Worm (Caenorhabditis elegans) whole organism, L4 larva: ENCODE measurements around the gene far-6.

Experiments used
- D1046.2 ChIP-seq: fragments of 200-800 bp; sonication (Bioruptor generic); IDR thresholded peaks from 2 replicates; pipeline ENCODE4 v1.3.6; 2022; ENCODE audit warnings: missing genetic modification characterization, missing compliant biosample characterization
- F10B5.3 ChIP-seq: sonication (generic microtip); optimal IDR thresholded peaks from 2 replicates; lab custom pipeline; 2016; ENCODE audit warnings: mild to moderate bottlenecking, missing genetic modification characterization, missing compliant biosample characterization
- F26F4.8 ChIP-seq: fragments of 200-800 bp; sonication (Bioruptor generic); conservative IDR thresholded peaks from 2 replicates; pipeline ENCODE4 v1.3.6; 2022; ENCODE audit warnings: missing genetic modification characterization, missing compliant biosample characterization
- F37D6.2 ChIP-seq: sonication (generic microtip); optimal IDR thresholded peaks from 2 replicates; lab custom pipeline; 2016; ENCODE audit warnings: mild to moderate bottlenecking, missing genetic modification characterization, missing compliant biosample characterization
- T20F7.1 ChIP-seq: fragments of 200-800 bp; sonication (Bioruptor generic); optimal IDR thresholded peaks from 2 replicates; lab custom pipeline; 2018; ENCODE audit warnings: mild to moderate bottlenecking, missing genetic modification characterization, missing compliant biosample characterization
- Y48G9A.11 ChIP-seq: fragments of 200-800 bp; sonication (Bioruptor generic); IDR thresholded peaks from 2 replicates; pipeline ENCODE4 v1.3.6; 2022; ENCODE audit warnings: missing genetic modification reagents, missing genetic modification characterization, missing compliant biosample characterization
- Y5F2A.4 ChIP-seq: fragments of 200-800 bp; sonication (Bioruptor generic); optimal IDR thresholded peaks from 2 replicates; lab custom pipeline; 2018; ENCODE audit warnings: mild to moderate bottlenecking, missing genetic modification characterization, missing compliant biosample characterization
- ZK337.2 ChIP-seq: fragments of 200-800 bp; sonication (Bioruptor generic); IDR thresholded peaks from 2 replicates; pipeline ENCODE4 v1.3.6; 2022; ENCODE audit warnings: missing genetic modification reagents, missing genetic modification characterization, missing compliant biosample characterization
- aly-2 ChIP-seq: sonication (generic microtip); optimal IDR thresholded peaks from 2 replicates; lab custom pipeline; 2018; ENCODE audit warnings: missing biosample characterization, missing genetic modification characterization
- ama-1 ChIP-seq: fragments of 150-350 bp; optimal IDR thresholded peaks from 2 replicates; lab custom pipeline; 2014; ENCODE audit warnings: inconsistent platforms, mixed read lengths
- arid-1 ChIP-seq: fragments of 200-800 bp; sonication (Bioruptor generic); conservative IDR thresholded peaks from 2 replicates; pipeline ENCODE4 v1.3.6; 2022; ENCODE audit warnings: missing genetic modification reagents, missing genetic modification characterization, missing compliant biosample characterization
- attf-4 ChIP-seq: sonication (generic microtip); optimal IDR thresholded peaks from 3 replicates; lab custom pipeline; 2017; ENCODE audit warnings: missing biosample characterization, missing genetic modification characterization
- ceh-28 ChIP-seq: fragments of 150-350 bp; optimal IDR thresholded peaks from 2 replicates; lab custom pipeline; 2014; ENCODE audit warnings: missing biosample characterization, missing genetic modification reagents, missing genetic modification characterization
- ceh-62 ChIP-seq: sonication (generic microtip); optimal IDR thresholded peaks from 2 replicates; lab custom pipeline; 2017; ENCODE audit warnings: missing biosample characterization, missing genetic modification characterization
- ceh-82 ChIP-seq: sonication (generic microtip); optimal IDR thresholded peaks from 2 replicates; lab custom pipeline; 2017; ENCODE audit warnings: missing biosample characterization, missing genetic modification characterization
- ctbp-1 ChIP-seq: fragments of 200-800 bp; sonication (Bioruptor generic); IDR thresholded peaks from 2 replicates; pipeline ENCODE4 v1.3.6; 2022; ENCODE audit warnings: missing genetic modification reagents, missing genetic modification characterization, missing compliant biosample characterization
- daf-19 ChIP-seq: fragments of 200-800 bp; sonication (Bioruptor generic); conservative IDR thresholded peaks from 2 replicates; pipeline ENCODE4 v1.3.6; 2022; ENCODE audit warnings: missing genetic modification characterization, missing compliant biosample characterization
- dmd-6 ChIP-seq: fragments of 200-800 bp; sonication (Bioruptor generic); IDR thresholded peaks from 2 replicates; pipeline ENCODE4 v1.3.6; 2022; ENCODE audit warnings: missing genetic modification reagents, missing genetic modification characterization, missing compliant biosample characterization
- dmd-9 ChIP-seq: fragments of 200-800 bp; sonication (Bioruptor generic); IDR thresholded peaks from 2 replicates; pipeline ENCODE4 v1.3.6; 2022; ENCODE audit warnings: missing genetic modification reagents, missing genetic modification characterization, missing compliant biosample characterization
- duxl-1 ChIP-seq: sonication (generic microtip); optimal IDR thresholded peaks from 2 replicates; lab custom pipeline; 2016; ENCODE audit warnings: mild to moderate bottlenecking, missing genetic modification characterization, moderate library complexity, missing compliant biosample characterization; ENCODE audit not compliant: poor library complexity
- dve-1 ChIP-seq: sonication (generic microtip); optimal IDR thresholded peaks from 2 replicates; lab custom pipeline; 2017; ENCODE audit warnings: antibody characterized with exemption, mild to moderate bottlenecking, missing genetic modification characterization, missing compliant biosample characterization; ENCODE audit not compliant: insufficient read depth
- egl-43 ChIP-seq: fragments of 200-800 bp; sonication (Bioruptor generic); IDR thresholded peaks from 2 replicates; pipeline ENCODE4 v1.3.6; 2022; ENCODE audit warnings: missing genetic modification reagents, missing genetic modification characterization, missing compliant biosample characterization
- fkh-10 ChIP-seq: fragments of 150-350 bp; optimal IDR thresholded peaks from 2 replicates; lab custom pipeline; 2014; ENCODE audit warnings: missing biosample characterization, missing genetic modification reagents, missing genetic modification characterization
- hlh-11 ChIP-seq: fragments of 200-800 bp; sonication (Bioruptor generic); optimal IDR thresholded peaks from 2 replicates; lab custom pipeline; 2018; ENCODE audit warnings: mild to moderate bottlenecking, missing genetic modification characterization, missing compliant biosample characterization
- lim-7 ChIP-seq: fragments of 200-800 bp; sonication (Bioruptor generic); IDR thresholded peaks from 2 replicates; pipeline ENCODE4 v1.3.6; 2022; ENCODE audit warnings: missing genetic modification characterization, missing compliant biosample characterization
- madf-5 ChIP-seq, 2 experiments: fragments of 200-800 bp; sonication (Bioruptor generic); IDR thresholded peaks; 2 replicates each; pipeline ENCODE4 v1.3.6; 2022; ENCODE audit warnings: missing compliant biosample characterization in 2 of 2, missing genetic modification characterization in 2 of 2
- madf-9 ChIP-seq: fragments of 200-800 bp; sonication (Bioruptor generic); conservative IDR thresholded peaks from 2 replicates; pipeline ENCODE4 v1.3.6; 2022; ENCODE audit warnings: missing genetic modification reagents, missing genetic modification characterization, missing compliant biosample characterization
- mdt-29 ChIP-seq: fragments of 200-800 bp; sonication (Bioruptor generic); IDR thresholded peaks from 2 replicates; pipeline ENCODE4 v1.3.6; 2022; ENCODE audit warnings: missing genetic modification reagents, missing genetic modification characterization, missing compliant biosample characterization
- mep-1 ChIP-seq: fragments of 150-350 bp; sonication (generic microtip); optimal IDR thresholded peaks from 3 replicates; lab custom pipeline; 2014; ENCODE audit warnings: missing biosample characterization, missing genetic modification characterization
- mes-2 ChIP-seq: sonication (generic microtip); optimal IDR thresholded peaks from 2 replicates; lab custom pipeline; 2016; ENCODE audit warnings: missing genotype, mild to moderate bottlenecking, missing genetic modification characterization, missing compliant biosample characterization; ENCODE audit not compliant: poor library complexity, severe bottlenecking
- mxl-3 ChIP-seq: fragments of 200-800 bp; sonication (Bioruptor generic); optimal IDR thresholded peaks from 2 replicates; lab custom pipeline; 2018; ENCODE audit warnings: mild to moderate bottlenecking, missing genetic modification characterization, missing compliant biosample characterization
- nhr-11 ChIP-seq: fragments of 150-350 bp; optimal IDR thresholded peaks from 2 replicates; lab custom pipeline; 2014; ENCODE audit warnings: missing biosample characterization, missing genetic modification characterization
- nhr-237 ChIP-seq: sonication (generic microtip); optimal IDR thresholded peaks from 2 replicates; lab custom pipeline; 2017; ENCODE audit warnings: missing biosample characterization, missing genetic modification characterization
- nhr-28 ChIP-seq: fragments of 150-350 bp; optimal IDR thresholded peaks from 2 replicates; lab custom pipeline; 2014; ENCODE audit warnings: missing biosample characterization, missing genetic modification characterization
- nhr-41 ChIP-seq: fragments of 200-800 bp; sonication (Bioruptor generic); IDR thresholded peaks from 2 replicates; pipeline ENCODE4 v1.3.6; 2022; ENCODE audit warnings: missing genetic modification reagents, missing genetic modification characterization, missing compliant biosample characterization
- nhr-42 ChIP-seq: fragments of 200-800 bp; sonication (Bioruptor generic); IDR thresholded peaks from 2 replicates; pipeline ENCODE4 v1.3.6; 2022; ENCODE audit warnings: missing genetic modification characterization, missing compliant biosample characterization
- nhr-76 ChIP-seq: fragments of 150-350 bp; optimal IDR thresholded peaks from 2 replicates; lab custom pipeline; 2014; ENCODE audit warnings: missing biosample characterization, missing genetic modification characterization
- pha-4 ChIP-seq, 2 experiments: fragments of 150-350 bp in 1 of 2; fragments of 200-800 bp in 1 of 2; sonication (Bioruptor generic) in 1 of 2; IDR thresholded peaks in 1 of 2; optimal IDR thresholded peaks in 1 of 2; 2 replicates each; pipeline versions ENCODE4 v1.3.6 to Lab custom; 2014 to 2022; ENCODE audit warnings: missing genetic modification characterization in 2 of 2, missing genetic modification reagents in 2 of 2, missing biosample characterization in 1 of 2, missing compliant biosample characterization in 1 of 2
- php-3 ChIP-seq: fragments of 200-800 bp; sonication (Bioruptor generic); IDR thresholded peaks from 2 replicates; pipeline ENCODE4 v1.3.6; 2022; ENCODE audit warnings: missing genetic modification reagents, missing genetic modification characterization, missing compliant biosample characterization
- pqm-1 ChIP-seq: sonication (generic microtip); optimal IDR thresholded peaks from 2 replicates; lab custom pipeline; 2017; ENCODE audit warnings: missing biosample characterization, missing genetic modification characterization
- rbr-2 ChIP-seq: sonication (generic microtip); optimal IDR thresholded peaks from 2 replicates; lab custom pipeline; 2016; ENCODE audit warnings: missing genotype, missing genetic modification characterization, missing compliant biosample characterization
- saeg-2 ChIP-seq: fragments of 200-800 bp; sonication (Bioruptor generic); IDR thresholded peaks from 2 replicates; pipeline ENCODE4 v1.3.6; 2022; ENCODE audit warnings: missing genetic modification reagents, missing genetic modification characterization, missing compliant biosample characterization
- sdz-12 ChIP-seq: fragments of 200-800 bp; sonication (Bioruptor generic); optimal IDR thresholded peaks from 2 replicates; lab custom pipeline; 2018; ENCODE audit warnings: mild to moderate bottlenecking, missing genetic modification characterization, missing compliant biosample characterization
- set-16 ChIP-seq: fragments of 200-800 bp; sonication (Bioruptor generic); IDR thresholded peaks from 2 replicates; pipeline ENCODE4 v1.3.6; 2022; ENCODE audit warnings: missing genetic modification reagents, missing genetic modification characterization, missing compliant biosample characterization
- skn-1 ChIP-seq: fragments of 150-350 bp; optimal IDR thresholded peaks from 2 replicates; lab custom pipeline; 2014; ENCODE audit warnings: missing biosample characterization, missing genetic modification characterization
- snpc-1.2 ChIP-seq: fragments of 200-800 bp; sonication (Bioruptor generic); IDR thresholded peaks from 2 replicates; pipeline ENCODE4 v1.3.6; 2022; ENCODE audit warnings: missing genetic modification reagents, missing genetic modification characterization, missing compliant biosample characterization
- snpc-4 ChIP-seq: fragments of 150-350 bp; optimal IDR thresholded peaks from 2 replicates; lab custom pipeline; 2014; ENCODE audit warnings: missing biosample characterization, missing genetic modification characterization
- spr-1 ChIP-seq: sonication (generic microtip); optimal IDR thresholded peaks from 2 replicates; lab custom pipeline; 2016; ENCODE audit warnings: mild to moderate bottlenecking, missing genetic modification characterization, missing compliant biosample characterization
- tra-1 ChIP-seq: fragments of 200-800 bp; sonication (Bioruptor generic); IDR thresholded peaks from 2 replicates; pipeline ENCODE4 v1.3.6; 2022; ENCODE audit warnings: missing genetic modification reagents, missing genetic modification characterization, missing compliant biosample characterization
- unc-130 ChIP-seq: sonication (generic microtip); optimal IDR thresholded peaks from 2 replicates; lab custom pipeline; 2016; ENCODE audit warnings: missing genetic modification reagents, missing genetic modification characterization, missing compliant biosample characterization
- unc-39 ChIP-seq: sonication (generic microtip); optimal IDR thresholded peaks from 2 replicates; lab custom pipeline; 2017; ENCODE audit warnings: missing biosample characterization, missing genetic modification characterization
- zfp-2 ChIP-seq: sonication (generic microtip); optimal IDR thresholded peaks from 2 replicates; lab custom pipeline; 2016; ENCODE audit warnings: mild to moderate bottlenecking, missing genetic modification characterization, missing compliant biosample characterization
- ztf-11 ChIP-seq: fragments of 150-350 bp; optimal IDR thresholded peaks from 2 replicates; lab custom pipeline; 2014; ENCODE audit warnings: missing biosample characterization, missing genetic modification characterization

far-6 gene

ce11 chrIV:13313156-13313555, 15.0 kb upstream of the far-6 start:
- TF ChIP-seq T20F7.1 (GFP tag; lab: Kevin White, UChicago) (no peak), mxl-3 (GFP tag; lab: Kevin White, UChicago) (no peak), ctbp-1 (GFP tag; lab: Robert Waterston, UW) (no peak), pqm-1 (no peak), sdz-12 (GFP tag; lab: Kevin White, UChicago) (no peak), D1046.2 (GFP tag; lab: Robert Waterston, UW) (no peak), ama-1 (no peak), Y48G9A.11 (GFP tag; lab: Robert Waterston, UW) (no peak), nhr-76 (tag; lab: Kevin White, UChicago) (no peak), dmd-9 (GFP tag; lab: Robert Waterston, UW) (no peak), mep-1 (peak; percentile 27), dmd-6 (peak; percentile 56), nhr-41 (no peak), nhr-28 (tag; lab: Kevin White, UChicago) (peak; percentile 21), Y5F2A.4 (no peak), madf-9 (GFP tag; lab: Robert Waterston, UW) (no peak), arid-1 (GFP tag; lab: Robert Waterston, UW) (no peak), rbr-2 (tag; lab: Kevin White, UChicago) (no peak), snpc-1.2 (GFP tag; lab: Robert Waterston, UW) (no peak), ztf-11 (tag; lab: Kevin White, UChicago) (no peak), unc-39 (no peak), F37D6.2 (no peak), aly-2 (tag; lab: Kevin White, UChicago) (no peak), pha-4 (GFP tag; IDR thresholded peaks at IDR 0.05; lab: Robert Waterston, UW) (no peak), pha-4 (tag; optimal IDR thresholded peaks at IDR 0.05; lab: Kevin White, UChicago) (no peak), hlh-11 (peak; percentile 57), unc-130 (GFP tag; lab: Kevin White, UChicago) (no peak), saeg-2 (GFP tag; lab: Robert Waterston, UW) (no peak), ceh-82 (tag; lab: Kevin White, UChicago) (no peak), F26F4.8 (GFP tag; lab: Robert Waterston, UW) (no peak), set-16 (GFP tag; lab: Robert Waterston, UW) (no peak), skn-1 (tag; lab: Kevin White, UChicago) (no peak), ZK337.2 (GFP tag; lab: Robert Waterston, UW) (no peak), php-3 (GFP tag; lab: Robert Waterston, UW) (no peak), fkh-10 (GFP tag; lab: Kevin White, UChicago) (no peak), nhr-42 (GFP tag; lab: Robert Waterston, UW) (no peak), madf-5 (GFP tag; IDR thresholded peaks at IDR 0.05; lab: Robert Waterston, UW) (no peak), lim-7 (GFP tag; lab: Robert Waterston, UW) (no peak), egl-43 (GFP tag; lab: Robert Waterston, UW) (no peak), nhr-11 (no peak), tra-1 (GFP tag; lab: Robert Waterston, UW) (0 out of 2 replicates have a peak, but pooled peaks have one; percentile 9), attf-4 (tag; lab: Kevin White, UChicago) (no peak), ceh-62 (tag; lab: Kevin White, UChicago) (no peak), nhr-237 (tag; lab: Kevin White, UChicago) (no peak), dve-1 (peak; percentile 0), duxl-1 (tag; lab: Kevin White, UChicago) (no peak), ceh-28 (tag; lab: Kevin White, UChicago) (no peak), mes-2 (no peak), daf-19 (GFP tag; lab: Robert Waterston, UW) (no peak), F10B5.3 (tag; lab: Kevin White, UChicago) (no peak), mdt-29 (GFP tag; lab: Robert Waterston, UW) (no peak), zfp-2 (no peak), spr-1 (tag; lab: Kevin White, UChicago) (no peak), snpc-4 (tag; lab: Kevin White, UChicago) (no peak)
